Worm (Caenorhabditis elegans) whole organism, L3 larva: ENCODE results near the gene Y116F11A.6.

Source experiments
- ama-1 ChIP-seq: fragments of 150-350 bp; optimal IDR thresholded peaks from 2 replicates; lab custom pipeline; 2018
- fkh-10 ChIP-seq: sonication (generic microtip); optimal IDR thresholded peaks from 2 replicates; lab custom pipeline; 2017; ENCODE audit warnings: missing biosample characterization, missing genetic modification reagents, missing genetic modification characterization

DNA sequence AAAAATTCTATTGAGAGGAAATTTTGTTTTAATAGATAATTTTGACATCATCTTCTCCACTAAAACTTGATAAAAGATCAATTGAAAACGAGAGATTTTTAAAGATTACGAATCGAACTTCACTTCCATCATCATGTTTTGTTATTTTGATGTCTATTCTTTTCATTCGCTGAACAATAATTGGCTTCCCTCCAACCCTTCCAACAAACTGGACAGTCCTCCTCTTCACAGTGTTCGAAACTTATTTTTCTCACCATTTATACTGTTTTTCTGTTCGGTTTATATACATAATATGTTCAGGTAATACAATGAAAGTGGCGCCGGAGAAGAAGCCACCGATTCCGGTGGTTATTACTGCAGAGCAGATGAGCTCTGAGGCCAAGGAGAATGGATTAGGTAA lies 41.4 kb downstream of the Y116F11A.6 start, which contains the start of gene M162.5:
- TF ChIP-seq ama-1 (no peak), fkh-10 (GFP tag; lab: Kevin White, UChicago) (no peak)
